Worm (Caenorhabditis elegans): ENCODE results near the gene pqe-1.

ce11 chrIII:5274715-5275355, 36.2 kb upstream of the pqe-1 start, which contains the start of the genes daf-41 and toc-1:
- TF ChIP-seq nhr-80 (tag; optimal IDR thresholded peaks at IDR 0.05) (no peak), snpc-4 (GFP tag; optimal IDR thresholded peaks at IDR 0.05) (no peak), snpc-4 (tag; optimal IDR thresholded peaks at IDR 0.05) (no peak), attf-5 (GFP tag; optimal IDR thresholded peaks at IDR 0.05) (no peak)

Data from whole organism, young adult.